Worm (Caenorhabditis elegans) whole organism, midembryonic: ENCODE data around the gene C52E4.12.

ENCODE experiments used
- T22C8.4 ChIP-seq: fragments of 200-800 bp; sonication (Bioruptor generic); IDR thresholded peaks from 2 replicates; pipeline ENCODE4 v1.3.6; 2022; ENCODE audit warnings: missing genetic modification characterization, missing compliant biosample characterization
- flt-1 ChIP-seq: fragments of 200-800 bp; sonication (Bioruptor generic); IDR thresholded peaks from 2 replicates; pipeline ENCODE4 v1.3.6; 2022; ENCODE audit warnings: missing genetic modification characterization, missing compliant biosample characterization
- ztf-29 ChIP-seq: fragments of 200-800 bp; sonication (Bioruptor generic); IDR thresholded peaks from 2 replicates; pipeline ENCODE4 v1.3.6; 2022; ENCODE audit warnings: missing genetic modification reagents, missing genetic modification characterization, missing compliant biosample characterization

DNA sequence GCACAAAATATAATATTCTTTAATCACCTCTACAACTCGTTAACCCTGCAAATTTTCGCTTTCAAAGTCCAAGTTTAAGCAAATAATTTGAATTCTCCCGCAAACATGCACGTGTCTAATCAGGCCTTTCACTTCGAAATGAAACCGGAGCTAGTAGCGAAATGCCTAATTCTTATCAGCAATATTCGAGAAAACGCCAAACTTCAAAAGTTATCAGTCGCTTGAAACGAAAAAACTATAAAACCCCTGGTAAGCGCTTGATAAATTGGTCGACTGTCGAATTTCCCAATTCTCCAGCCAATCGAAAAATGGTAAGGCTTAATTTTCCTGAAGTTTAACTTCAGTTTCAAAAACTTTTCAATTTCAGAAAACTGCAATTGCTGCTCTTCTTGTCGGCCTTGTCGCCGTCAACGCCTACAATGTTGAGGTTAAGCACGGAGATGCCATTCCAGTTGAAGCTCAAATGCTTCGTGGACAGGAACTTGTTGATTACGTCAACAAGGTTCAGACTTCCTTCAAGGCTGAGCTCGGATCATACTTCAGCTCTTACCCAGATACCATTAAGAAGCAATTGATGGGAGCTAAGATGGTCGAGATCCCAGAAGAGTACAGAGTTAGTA is 7.0 kb downstream of the C52E4.12 start, which contains the start of gene cpr-9:
- no peak for TF ChIP-seq T22C8.4
- TF ChIP-seq flt-1: no peak
- no peak for TF ChIP-seq ztf-29
